Worm (Caenorhabditis elegans): ENCODE data around the gene T16G1.9.
A peak's percentile ranks its signal among the peaks of the same experiment; 100 is the strongest.

Gene T16G1.9

ce11 chrV:12919705-12920104 lies 31.0 kb downstream of the T16G1.9 start, which contains the start of gene lipl-1:
Gene lipl-1 (plus strand): TSS chrV:12919986.
- TF ChIP-seq nhr-47 (tag; optimal IDR thresholded peaks at IDR 0.05) (no peak), C04F5.9 (tag; optimal IDR thresholded peaks at IDR 0.05) (no peak), hlh-17 (GFP tag; optimal IDR thresholded peaks at IDR 0.05; ENCODE audit: borderline replicate concordance) (no peak), aly-2 (tag; optimal IDR thresholded peaks at IDR 0.05) (no peak), C34B4.2 (tag; optimal IDR thresholded peaks at IDR 0.05) (no peak), nhr-90 (tag; optimal IDR thresholded peaks at IDR 0.05; ENCODE audit: poor library complexity) (no peak), alr-1 (tag; optimal IDR thresholded peaks at IDR 0.05; ENCODE audit: borderline replicate concordance) (no peak), dsc-1 (tag; optimal IDR thresholded peaks at IDR 0.05) (no peak), zip-4 (GFP tag; optimal IDR thresholded peaks at IDR 0.05) (no peak), mef-2 (tag; optimal IDR thresholded peaks at IDR 0.05) (no peak), efl-1 (optimal IDR thresholded peaks at IDR 0.05) (no peak), efl-1 (GFP tag; optimal IDR thresholded peaks at IDR 0.05 in 1 of 2) (no peak), elt-3 (tag; optimal IDR thresholded peaks at IDR 0.05) (no peak), nhr-20 (tag; optimal IDR thresholded peaks at IDR 0.05) (no peak), hlh-4 (tag; optimal IDR thresholded peaks at IDR 0.05) (no peak), nhr-237 (tag; optimal IDR thresholded peaks at IDR 0.05) (no peak), fkh-10 (GFP tag; optimal IDR thresholded peaks at IDR 0.05) (no peak), ceh-88 (GFP tag; IDR thresholded peaks at IDR 0.05) (no peak)

ce11 chrV:12909544-12910157 lies 41.0 kb downstream of the T16G1.9 start, which contains the start of gene nid-1:
Gene nid-1 (plus strand): TSS chrV:12910107.
- TF ChIP-seq fkh-10 (GFP tag; optimal IDR thresholded peaks at IDR 0.05), result no peak
- no peak for TF ChIP-seq zag-1 (tag; optimal IDR thresholded peaks at IDR 0.05)
- TF ChIP-seq nhr-71 (tag; optimal IDR thresholded peaks at IDR 0.05), result no peak
- no peak for TF ChIP-seq C34B4.2 (tag; optimal IDR thresholded peaks at IDR 0.05)
- TF ChIP-seq lin-35 (GFP tag; optimal IDR thresholded peaks at IDR 0.05), result no peak
- no peak for TF ChIP-seq unc-98 (GFP tag; IDR thresholded peaks at IDR 0.05)
- no peak for TF ChIP-seq jun-1 (tag; optimal IDR thresholded peaks at IDR 0.05)
- no peak for TF ChIP-seq tlp-1 (tag; optimal IDR thresholded peaks at IDR 0.05)
- no peak for TF ChIP-seq unc-86 (tag; optimal IDR thresholded peaks at IDR 0.05)
- TF ChIP-seq elt-2 (tag; optimal IDR thresholded peaks at IDR 0.05), result peak; percentile 66
- TF ChIP-seq efl-1 (optimal IDR thresholded peaks at IDR 0.05), result no peak
- TF ChIP-seq efl-1 (GFP tag; optimal IDR thresholded peaks at IDR 0.05 in 1 of 2), result peak in 1 of 2 experiments; percentile 77
- TF ChIP-seq nhr-28 (tag; optimal IDR thresholded peaks at IDR 0.05), result no peak

ce11 chrV:12908614-12909013 lies 42.0 kb downstream of the T16G1.9 start:
- TF ChIP-seq elt-2 (tag; optimal IDR thresholded peaks at IDR 0.05) (no peak), xbp-1 (tag; optimal IDR thresholded peaks at IDR 0.05) (no peak), elt-3 (tag; optimal IDR thresholded peaks at IDR 0.05) (no peak), pax-3 (tag; optimal IDR thresholded peaks at IDR 0.05) (no peak), nhr-11 (tag; optimal IDR thresholded peaks at IDR 0.05) (no peak), aha-1 (tag; optimal IDR thresholded peaks at IDR 0.05) (no peak), nhr-77 (tag; optimal IDR thresholded peaks at IDR 0.05) (no peak), ces-1 (GFP tag; optimal IDR thresholded peaks at IDR 0.05) (no peak), unc-130 (tag; optimal IDR thresholded peaks at IDR 0.05) (no peak), lin-35 (GFP tag; optimal IDR thresholded peaks at IDR 0.05) (no peak), vab-15 (tag; optimal IDR thresholded peaks at IDR 0.05) (no peak), lsy-2 (tag; optimal IDR thresholded peaks at IDR 0.05) (no peak), F16B12.6 (tag; optimal IDR thresholded peaks at IDR 0.05) (no peak), C16A3.4 (tag; optimal IDR thresholded peaks at IDR 0.05) (no peak)

ce11 chrV:12907436-12907835 lies 43.2 kb downstream of the T16G1.9 start:
- TF ChIP-seq ets-5 (GFP tag; IDR thresholded peaks at IDR 0.05), result no peak
- no peak for TF ChIP-seq nhr-85 (tag)
- no peak for TF ChIP-seq sup-37 (GFP tag; optimal IDR thresholded peaks at IDR 0.05)
- TF ChIP-seq lin-14 (GFP tag; optimal IDR thresholded peaks at IDR 0.05), result no peak
- no peak for TF ChIP-seq hlh-17 (GFP tag; optimal IDR thresholded peaks at IDR 0.05; ENCODE audit: borderline replicate concordance)
- no peak for TF ChIP-seq mab-9 (GFP tag; IDR thresholded peaks at IDR 0.05)
- TF ChIP-seq ceh-82 (tag; optimal IDR thresholded peaks at IDR 0.05), result no peak
- TF ChIP-seq nhr-28 (tag; optimal IDR thresholded peaks at IDR 0.05), result no peak
- no peak for TF ChIP-seq zag-1 (tag; optimal IDR thresholded peaks at IDR 0.05)
- TF ChIP-seq egl-13 (tag; optimal IDR thresholded peaks at IDR 0.05), result no peak
- no peak for TF ChIP-seq grh-1 (GFP tag; IDR thresholded peaks at IDR 0.05)
- no peak for TF ChIP-seq dsc-1 (tag; optimal IDR thresholded peaks at IDR 0.05)
- TF ChIP-seq nhr-237 (tag; optimal IDR thresholded peaks at IDR 0.05), result no peak

Measured in whole organism, L1 larva.